Fruit fly (Drosophila melanogaster): Measurements from ENCODE around the gene sob.

sob gene

dm6 chr2L:3580668-3581172 is at the start of gene sob:
sob (minus strand) TSS chr2L:3580769.
- no peak for TF ChIP-seq ttk (optimal IDR thresholded peaks at IDR 0.05)
- no peak for TF ChIP-seq Myc (optimal IDR thresholded peaks at IDR 0.05)
- no peak for TF ChIP-seq Sin3A (optimal IDR thresholded peaks at IDR 0.05)
- no peak for TF ChIP-seq insv (optimal IDR thresholded peaks at IDR 0.05)
- no peak for TF ChIP-seq psq (optimal IDR thresholded peaks at IDR 0.05)
- TF ChIP-seq h (optimal IDR thresholded peaks at IDR 0.05), result no peak

dm6 chr2L:3629466-3629865 is 48.9 kb upstream of the sob start:
- TF ChIP-seq h (optimal IDR thresholded peaks at IDR 0.05), result no peak
- TF ChIP-seq insv (optimal IDR thresholded peaks at IDR 0.05), result no peak
- TF ChIP-seq Myc (optimal IDR thresholded peaks at IDR 0.05), result no peak
- TF ChIP-seq Sin3A (optimal IDR thresholded peaks at IDR 0.05), result no peak
- no peak for TF ChIP-seq ttk (optimal IDR thresholded peaks at IDR 0.05)
- TF ChIP-seq psq (optimal IDR thresholded peaks at IDR 0.05), result no peak

- TF ChIP-seq Myc (optimal IDR thresholded peaks at IDR 0.05), result no peak
- TF ChIP-seq Sin3A (optimal IDR thresholded peaks at IDR 0.05), result no peak
- TF ChIP-seq insv (optimal IDR thresholded peaks at IDR 0.05), result no peak
- no peak for TF ChIP-seq h (optimal IDR thresholded peaks at IDR 0.05)
- TF ChIP-seq ttk (optimal IDR thresholded peaks at IDR 0.05), result no peak
- TF ChIP-seq psq (optimal IDR thresholded peaks at IDR 0.05), result no peak
These were observed 48.2 kb upstream of the sob start for dm6 chr2L:3628819-3629218.

- TF ChIP-seq Sin3A (optimal IDR thresholded peaks at IDR 0.05) (no peak), h (optimal IDR thresholded peaks at IDR 0.05) (no peak), Myc (optimal IDR thresholded peaks at IDR 0.05) (no peak), insv (optimal IDR thresholded peaks at IDR 0.05) (no peak), psq (optimal IDR thresholded peaks at IDR 0.05) (no peak)
These were observed 44.2 kb upstream of the sob start for dm6 chr2L:3624784-3625183.

- TF ChIP-seq insv (optimal IDR thresholded peaks at IDR 0.05) (no peak), Myc (optimal IDR thresholded peaks at IDR 0.05) (no peak), ttk (optimal IDR thresholded peaks at IDR 0.05) (no peak), h (optimal IDR thresholded peaks at IDR 0.05) (no peak), psq (optimal IDR thresholded peaks at IDR 0.05) (no peak), Sin3A (optimal IDR thresholded peaks at IDR 0.05) (no peak)
These were observed 41.0 kb upstream of the sob start, which contains the start of gene CG15418 for dm6 chr2L:3621604-3622003. CG15418 (minus strand) TSS chr2L:3621704.

dm6 chr2L:3618818-3619362 is 38.3 kb upstream of the sob start, which contains the start of gene Ugt36A1:
Ugt36A1 (plus strand) TSS chr2L:3619097.
- TF ChIP-seq h (optimal IDR thresholded peaks at IDR 0.05), result no peak
- no peak for TF ChIP-seq ttk (optimal IDR thresholded peaks at IDR 0.05)
- no peak for TF ChIP-seq insv (optimal IDR thresholded peaks at IDR 0.05)
- TF ChIP-seq Myc (optimal IDR thresholded peaks at IDR 0.05), result no peak
- TF ChIP-seq Sin3A (optimal IDR thresholded peaks at IDR 0.05), result no peak
- TF ChIP-seq psq (optimal IDR thresholded peaks at IDR 0.05), result no peak

- TF ChIP-seq Sin3A (optimal IDR thresholded peaks at IDR 0.05) (no peak), h (optimal IDR thresholded peaks at IDR 0.05) (no peak)
These were observed 34.6 kb upstream of the sob start for dm6 chr2L:3615156-3615555.

- TF ChIP-seq ttk (optimal IDR thresholded peaks at IDR 0.05) (no peak), h (optimal IDR thresholded peaks at IDR 0.05) (no peak), insv (optimal IDR thresholded peaks at IDR 0.05) (no peak)
These were observed 31.3 kb upstream of the sob start for dm6 chr2L:3611762-3612424.

dm6 chr2L:3610608-3611007 is 30.0 kb upstream of the sob start:
- TF ChIP-seq Sin3A (optimal IDR thresholded peaks at IDR 0.05) (no peak), Myc (optimal IDR thresholded peaks at IDR 0.05) (no peak), ttk (optimal IDR thresholded peaks at IDR 0.05) (no peak), h (optimal IDR thresholded peaks at IDR 0.05) (no peak), psq (optimal IDR thresholded peaks at IDR 0.05) (no peak), insv (optimal IDR thresholded peaks at IDR 0.05) (no peak)

dm6 chr2L:3608781-3609180 is 28.2 kb upstream of the sob start:
- no peak for TF ChIP-seq h (optimal IDR thresholded peaks at IDR 0.05)
- TF ChIP-seq psq (optimal IDR thresholded peaks at IDR 0.05), result no peak

dm6 chr2L:3606462-3607270 is 26.1 kb upstream of the sob start, which contains the start of gene odd:
odd (minus strand) TSS chr2L:3606756.
- TF ChIP-seq psq (optimal IDR thresholded peaks at IDR 0.05), result no peak
- TF ChIP-seq ttk (optimal IDR thresholded peaks at IDR 0.05), result no peak
- TF ChIP-seq Myc (optimal IDR thresholded peaks at IDR 0.05), result no peak

dm6 chr2L:3605673-3606072 is 25.1 kb upstream of the sob start:
- TF ChIP-seq insv (optimal IDR thresholded peaks at IDR 0.05) (no peak), h (optimal IDR thresholded peaks at IDR 0.05) (no peak), psq (optimal IDR thresholded peaks at IDR 0.05) (no peak)

- no peak for TF ChIP-seq h (optimal IDR thresholded peaks at IDR 0.05)
- no peak for TF ChIP-seq psq (optimal IDR thresholded peaks at IDR 0.05)
- TF ChIP-seq insv (optimal IDR thresholded peaks at IDR 0.05), result no peak
- no peak for TF ChIP-seq ttk (optimal IDR thresholded peaks at IDR 0.05)
- TF ChIP-seq Sin3A (optimal IDR thresholded peaks at IDR 0.05), result no peak
- no peak for TF ChIP-seq Myc (optimal IDR thresholded peaks at IDR 0.05)
These were observed 23.0 kb upstream of the sob start for dm6 chr2L:3603553-3603952.

Measured in Kc167 (cell line).